Fruit fly (Drosophila melanogaster): ENCODE results near the gene CG15258.
A peak's percentile ranks its signal among the peaks of the same experiment; 100 is the strongest.

Gene CG15258

dm6 chr2L:15333602-15334080 lies 27.8 kb downstream of the CG15258 start, which contains the start of gene esg (continued):
- TF ChIP-seq Pdp1 (GFP tag; optimal IDR thresholded peaks at IDR 0.05), result peak in 1 of 2 experiments; percentile 16
- no peak for TF ChIP-seq CG17186 (GFP tag; optimal IDR thresholded peaks at IDR 0.05)
- no peak for TF ChIP-seq dmrt99B (tag; optimal IDR thresholded peaks at IDR 0.05)
- no peak for TF ChIP-seq pho (GFP tag; optimal IDR thresholded peaks at IDR 0.05)
- TF ChIP-seq Nf-YA (GFP tag; IDR thresholded peaks at IDR 0.05), result peak; percentile 90
- TF ChIP-seq Ets65A (GFP tag), result no peak
- TF ChIP-seq jumu (GFP tag; optimal IDR thresholded peaks at IDR 0.05), result no peak
- TF ChIP-seq CG10565 (GFP tag; optimal IDR thresholded peaks at IDR 0.05), result no peak
- TF ChIP-seq cwo (GFP tag; optimal IDR thresholded peaks at IDR 0.05), result peak; percentile 75
- TF ChIP-seq CG7963 (GFP tag; IDR thresholded peaks at IDR 0.05; ENCODE audit: partially characterized antibody), result no peak; the same call in 2 of the 3 replicates
- TF ChIP-seq Hey (tag; optimal IDR thresholded peaks at IDR 0.05), result no peak
- no peak for TF ChIP-seq CG13424 (tag; optimal IDR thresholded peaks at IDR 0.05)
- no peak for TF ChIP-seq CG12219 (GFP tag; optimal IDR thresholded peaks at IDR 0.05)
- TF ChIP-seq CG12659 (GFP tag; optimal IDR thresholded peaks at IDR 0.05), result no peak
- peak; percentile 31; the same call in 1 of the 2 replicates for TF ChIP-seq Bgb (GFP tag; IDR thresholded peaks at IDR 0.05; ENCODE audit: partially characterized antibody)
- TF ChIP-seq oc (tag; optimal IDR thresholded peaks at IDR 0.05), result no peak
- TF ChIP-seq CG32532 (GFP tag; IDR thresholded peaks at IDR 0.05), result peak; percentile 16; the same call in 1 of the 2 replicates
- no peak for TF ChIP-seq CG10654 (GFP tag; optimal IDR thresholded peaks at IDR 0.05)
- no peak for TF ChIP-seq luna (GFP tag; optimal IDR thresholded peaks at IDR 0.05)
- TF ChIP-seq Doc2 (GFP tag; IDR thresholded peaks at IDR 0.05), result no peak
- no peak for TF ChIP-seq Xbp1 (GFP tag; optimal IDR thresholded peaks at IDR 0.05)
- TF ChIP-seq kah (GFP tag; optimal IDR thresholded peaks at IDR 0.05), result peak; percentile 45
- TF ChIP-seq CG18599 (GFP tag; optimal IDR thresholded peaks at IDR 0.05), result no peak
- no peak for TF ChIP-seq Awh (GFP tag; IDR thresholded peaks at IDR 0.05)
- no peak for TF ChIP-seq CG11696 (GFP tag; IDR thresholded peaks at IDR 0.05)
- no peak for TF ChIP-seq tgo (GFP tag; IDR thresholded peaks at IDR 0.05)
- TF ChIP-seq CG14441 (GFP tag; IDR thresholded peaks at IDR 0.05), result no peak
- TF ChIP-seq CG3838 (GFP tag; optimal IDR thresholded peaks at IDR 0.05), result no peak
- TF ChIP-seq CG11723 (GFP tag; optimal IDR thresholded peaks at IDR 0.05), result no peak
- TF ChIP-seq ATbp (GFP tag; optimal IDR thresholded peaks at IDR 0.05), result no peak
- TF ChIP-seq CG12236 (GFP tag; optimal IDR thresholded peaks at IDR 0.05), result no peak
- peak; percentile 42; the same call in 1 of the 3 replicates for TF ChIP-seq Opbp (GFP tag; IDR thresholded peaks at IDR 0.05; ENCODE audit: partially characterized antibody)
- peak; percentile 12 for TF ChIP-seq CG7271 (tag; optimal IDR thresholded peaks at IDR 0.05)
- no peak for TF ChIP-seq row (GFP tag; IDR thresholded peaks at IDR 0.05)
- TF ChIP-seq CG3407 (GFP tag; optimal IDR thresholded peaks at IDR 0.05), result no peak
- TF ChIP-seq CG10462 (GFP tag; optimal IDR thresholded peaks at IDR 0.05), result no peak
- peak; percentile 48 for TF ChIP-seq p53 (GFP tag; optimal IDR thresholded peaks at IDR 0.05)
- no peak for TF ChIP-seq CG34422 (GFP tag; IDR thresholded peaks at IDR 0.05)
- no peak for TF ChIP-seq Antp (GFP tag; optimal IDR thresholded peaks at IDR 0.05)
- no peak for TF ChIP-seq CG13624 (GFP tag; optimal IDR thresholded peaks at IDR 0.05)
- TF ChIP-seq CG33557 (GFP tag; optimal IDR thresholded peaks at IDR 0.05), result peak; percentile 12
- no peak for TF ChIP-seq CG12769 (tag; optimal IDR thresholded peaks at IDR 0.05)
- TF ChIP-seq CG3163 (GFP tag; optimal IDR thresholded peaks at IDR 0.05), result peak; percentile 83
- TF ChIP-seq CG15601 (tag; optimal IDR thresholded peaks at IDR 0.05), result no peak
- TF ChIP-seq CG13775 (GFP tag; optimal IDR thresholded peaks at IDR 0.05), result no peak
- TF ChIP-seq CG4328 (GFP tag; optimal IDR thresholded peaks at IDR 0.05), result no peak
- no peak for TF ChIP-seq Gsc (GFP tag; IDR thresholded peaks at IDR 0.05)
- TF ChIP-seq CG6254 (GFP tag; optimal IDR thresholded peaks at IDR 0.05), result no peak
- peak; percentile 61 for TF ChIP-seq sens (GFP tag)
- TF ChIP-seq Sox102F (GFP tag; optimal IDR thresholded peaks at IDR 0.05), result no peak
- TF ChIP-seq CG18619 (GFP tag; optimal IDR thresholded peaks at IDR 0.05), result no peak
